Fruit fly (Drosophila melanogaster) whole organism, embryonic: ENCODE measurements around the gene nwk.

Source experiments
- Awh ChIP-seq: fragments of 200-800 bp; sonication (Bioruptor generic); IDR thresholded peaks from 2 replicates; pipeline ENCODE4, ENCODE4 v1.3.6; 2022; ENCODE audit warnings: missing biosample characterization, missing genetic modification characterization
- Bdp1 ChIP-seq: fragments of 200-800 bp; sonication (Bioruptor generic); optimal IDR thresholded peaks from 3 replicates; lab custom pipeline; 2016; ENCODE audit warnings: missing biosample characterization, missing genetic modification characterization
- CG10267 ChIP-seq: fragments of 200-800 bp; sonication (Bioruptor generic); optimal IDR thresholded peaks from 2 replicates; lab custom pipeline; 2018; ENCODE audit warnings: missing biosample characterization, mild to moderate bottlenecking, missing genetic modification characterization, moderate library complexity
- CG10321 ChIP-seq: fragments of 200-800 bp; sonication (Bioruptor generic); IDR thresholded peaks from 2 replicates; pipeline ENCODE4 v1.3.6; 2022; ENCODE audit warnings: missing biosample characterization, missing genetic modification characterization
- CG11696 ChIP-seq: fragments of 200-800 bp; sonication (Bioruptor generic); IDR thresholded peaks from 2 replicates; pipeline ENCODE4 v1.3.6; 2022; ENCODE audit warnings: missing biosample characterization, missing genetic modification characterization
- CG12071 ChIP-seq: fragments of 200-800 bp; sonication (Bioruptor generic); optimal IDR thresholded peaks from 3 replicates; lab custom pipeline; 2018; ENCODE audit warnings: missing biosample characterization, mild to moderate bottlenecking, missing genetic modification characterization
- CG12744 ChIP-seq: fragments of 200-800 bp; sonication (Bioruptor generic); optimal IDR thresholded peaks from 2 replicates; lab custom pipeline; 2016; ENCODE audit warnings: missing biosample characterization, missing genetic modification characterization
- CG13775 ChIP-seq: fragments of 200-800 bp; sonication (Bioruptor generic); optimal IDR thresholded peaks from 3 replicates; lab custom pipeline; 2017; ENCODE audit warnings: missing biosample characterization, mild to moderate bottlenecking, missing genetic modification characterization
- CG14860 ChIP-seq: fragments of 200-800 bp; sonication (Bioruptor generic); IDR thresholded peaks from 3 replicates; pipeline ENCODE4 v1.3.6; 2022; ENCODE audit warnings: missing biosample characterization, missing genetic modification characterization; ENCODE audit not compliant: partially characterized antibody
- CG1647 ChIP-seq: fragments of 200-800 bp; sonication (Bioruptor generic); optimal IDR thresholded peaks from 3 replicates; lab custom pipeline; 2016; ENCODE audit warnings: missing biosample characterization, missing genetic modification characterization
- CG18599 ChIP-seq: fragments of 200-800 bp; sonication (Bioruptor generic); optimal IDR thresholded peaks from 3 replicates; lab custom pipeline; 2017; ENCODE audit warnings: missing biosample characterization, missing genetic modification characterization, mild to moderate bottlenecking, moderate library complexity, missing genetic modification reagents
- CG3281 ChIP-seq: fragments of 200-800 bp; sonication (Bioruptor generic); optimal IDR thresholded peaks from 3 replicates; lab custom pipeline; 2017; ENCODE audit warnings: missing biosample characterization, mild to moderate bottlenecking, missing genetic modification characterization
- CG34224 ChIP-seq: fragments of 200-800 bp; sonication (Bioruptor generic); IDR thresholded peaks from 3 replicates; pipeline ENCODE4 v1.3.6; 2022; ENCODE audit warnings: missing biosample characterization, missing genetic modification characterization; ENCODE audit not compliant: partially characterized antibody
- CG4328 ChIP-seq: fragments of 200-800 bp; sonication (Bioruptor generic); optimal IDR thresholded peaks from 3 replicates; lab custom pipeline; 2017; ENCODE audit warnings: missing biosample characterization, missing genetic modification reagents, missing genetic modification characterization
- CG4360 ChIP-seq: fragments of 200-800 bp; sonication (Bioruptor generic); IDR thresholded peaks from 2 replicates; pipeline ENCODE4 v1.3.6; 2022; ENCODE audit warnings: missing biosample characterization, missing genetic modification characterization
- CG4617 ChIP-seq: fragments of 200-800 bp; sonication (Bioruptor generic); optimal IDR thresholded peaks from 3 replicates; lab custom pipeline; 2016; ENCODE audit warnings: missing biosample characterization, missing genetic modification characterization, borderline replicate concordance
- CG6254 ChIP-seq: fragments of 200-800 bp; sonication (Bioruptor generic); optimal IDR thresholded peaks from 3 replicates; lab custom pipeline; 2017; ENCODE audit warnings: mild to moderate bottlenecking, missing biosample characterization, missing genetic modification reagents, missing genetic modification characterization
- CG8924 ChIP-seq: fragments of 200-800 bp; optimal IDR thresholded peaks from 3 replicates; lab custom pipeline; 2019; ENCODE audit warnings: missing biosample characterization, mild to moderate bottlenecking, missing genetic modification characterization, moderate library complexity
- CG9215 ChIP-seq: fragments of 200-800 bp; sonication (Bioruptor generic); IDR thresholded peaks from 2 replicates; pipeline ENCODE4 v1.3.6; 2022; ENCODE audit warnings: missing biosample characterization, missing genetic modification characterization
- CoRest ChIP-seq: fragments of 200-800 bp; sonication (Bioruptor generic); optimal IDR thresholded peaks from 3 replicates; lab custom pipeline; 2018; ENCODE audit warnings: missing biosample characterization, mild to moderate bottlenecking, missing genetic modification characterization, moderate library complexity
- D19A ChIP-seq: fragments of 200-800 bp; optimal IDR thresholded peaks from 3 replicates; lab custom pipeline; 2019; ENCODE audit warnings: missing biosample characterization, mild to moderate bottlenecking, missing genetic modification characterization, moderate library complexity
- Deaf1 ChIP-seq: fragments of 200-800 bp; optimal IDR thresholded peaks from 3 replicates; lab custom pipeline; 2019; ENCODE audit warnings: missing biosample characterization, mild to moderate bottlenecking, missing genetic modification characterization, moderate library complexity
- Dip3 ChIP-seq: fragments of 200-800 bp; sonication (Bioruptor generic); optimal IDR thresholded peaks from 3 replicates; lab custom pipeline; 2016; ENCODE audit warnings: missing biosample characterization, missing genetic modification characterization
- HLHmδ ChIP-seq: fragments of 200-800 bp; sonication (Bioruptor generic); optimal IDR thresholded peaks from 2 replicates; lab custom pipeline; 2018; ENCODE audit warnings: missing biosample characterization, mild to moderate bottlenecking, missing genetic modification characterization, moderate library complexity
- Hand ChIP-seq: fragments of 200-800 bp; sonication (Bioruptor generic); optimal IDR thresholded peaks from 2 replicates; lab custom pipeline; 2017; ENCODE audit warnings: mild to moderate bottlenecking, missing biosample characterization, missing genetic modification reagents, missing genetic modification characterization
- Hey ChIP-seq: fragments of 200-800 bp; sonication (Bioruptor generic); optimal IDR thresholded peaks from 3 replicates; lab custom pipeline; 2018; ENCODE audit warnings: missing biosample characterization, mild to moderate bottlenecking, missing genetic modification characterization
- Hr3 ChIP-seq: fragments of 200-800 bp; sonication (Bioruptor generic); optimal IDR thresholded peaks from 3 replicates; lab custom pipeline; 2016; ENCODE audit warnings: missing biosample characterization, missing genetic modification characterization
- Jarid2 ChIP-seq: fragments of 200-800 bp; sonication (Bioruptor generic); optimal IDR thresholded peaks from 3 replicates; lab custom pipeline; 2017; ENCODE audit warnings: mild to moderate bottlenecking, missing biosample characterization, missing genetic modification reagents, missing genetic modification characterization
- Lim3 ChIP-seq: fragments of 200-800 bp; sonication (Bioruptor generic); IDR thresholded peaks from 2 replicates; pipeline ENCODE4 v1.3.6; 2022; ENCODE audit warnings: missing biosample characterization, missing genetic modification characterization
- NC2α ChIP-seq: fragments of 200-800 bp; sonication (Bioruptor generic); optimal IDR thresholded peaks from 2 replicates; lab custom pipeline; 2016; ENCODE audit warnings: missing biosample characterization, missing genetic modification characterization
- NC2β ChIP-seq: fragments of 200-800 bp; sonication (Bioruptor generic); optimal IDR thresholded peaks from 2 replicates; lab custom pipeline; 2016; ENCODE audit warnings: missing biosample characterization, missing genetic modification characterization
- Nf-YA ChIP-seq: fragments of 200-800 bp; sonication (Bioruptor generic); IDR thresholded peaks from 2 replicates; pipeline ENCODE4 v1.3.6; 2022; ENCODE audit warnings: missing biosample characterization, missing genetic modification characterization
- Sox100B ChIP-seq: fragments of 200-800 bp; sonication (Bioruptor generic); optimal IDR thresholded peaks from 3 replicates; lab custom pipeline; 2018; ENCODE audit warnings: missing biosample characterization, mild to moderate bottlenecking, missing genetic modification characterization
- Taf1 ChIP-seq: fragments of 200-800 bp; sonication (Bioruptor generic); IDR thresholded peaks from 2 replicates; pipeline ENCODE4 v1.3.6; 2022; ENCODE audit warnings: missing biosample characterization, missing genetic modification characterization
- Tbp ChIP-seq: fragments of >200 bp; optimal IDR thresholded peaks from 2 replicates; lab custom pipeline; 2018; ENCODE audit warnings: missing biosample characterization, missing genetic modification characterization
- Vsx1 ChIP-seq: fragments of 200-800 bp; sonication (Bioruptor generic); optimal IDR thresholded peaks from 2 replicates; lab custom pipeline; 2017; ENCODE audit warnings: missing biosample characterization, mild to moderate bottlenecking, missing genetic modification characterization, missing genetic modification reagents
- az2 ChIP-seq: fragments of 200-800 bp; sonication (Bioruptor generic); optimal IDR thresholded peaks from 3 replicates; lab custom pipeline; 2016; ENCODE audit warnings: missing biosample characterization, missing genetic modification characterization
- bowl ChIP-seq: fragments of 200-800 bp; sonication (Bioruptor generic); IDR thresholded peaks from 2 replicates; pipeline ENCODE4 v1.3.6; 2022; ENCODE audit warnings: missing biosample characterization, missing genetic modification characterization
- cwo ChIP-seq: fragments of 200-800 bp; sonication (Bioruptor generic); optimal IDR thresholded peaks from 3 replicates; lab custom pipeline; 2017; ENCODE audit warnings: missing biosample characterization, missing genetic modification characterization, mild to moderate bottlenecking, moderate library complexity, missing genetic modification reagents
- kni ChIP-seq: fragments of 200-800 bp; sonication (Bioruptor generic); optimal IDR thresholded peaks from 3 replicates; lab custom pipeline; 2017; ENCODE audit warnings: mild to moderate bottlenecking, missing biosample characterization, missing genetic modification reagents, missing genetic modification characterization
- mirr ChIP-seq: fragments of 200-800 bp; sonication (Bioruptor generic); optimal IDR thresholded peaks from 3 replicates; lab custom pipeline; 2018; ENCODE audit warnings: missing biosample characterization, mild to moderate bottlenecking, missing genetic modification characterization
- odd ChIP-seq: fragments of 200-800 bp; sonication (Bioruptor generic); optimal IDR thresholded peaks from 2 replicates; lab custom pipeline; 2017; ENCODE audit warnings: missing biosample characterization, mild to moderate bottlenecking, missing genetic modification characterization
- pita ChIP-seq: fragments of 200-800 bp; sonication (Bioruptor generic); optimal IDR thresholded peaks from 2 replicates; lab custom pipeline; 2017; ENCODE audit warnings: missing biosample characterization, mild to moderate bottlenecking, missing genetic modification characterization
- slp2 ChIP-seq: fragments of 200-800 bp; sonication (Bioruptor generic); optimal IDR thresholded peaks from 2 replicates; lab custom pipeline; 2016; ENCODE audit warnings: missing biosample characterization, missing genetic modification characterization
- sug ChIP-seq: fragments of 200-800 bp; optimal IDR thresholded peaks from 2 replicates; lab custom pipeline; 2019; ENCODE audit warnings: missing biosample characterization, mild to moderate bottlenecking, missing genetic modification characterization, moderate library complexity
- tio ChIP-seq: fragments of 200-800 bp; sonication (Bioruptor generic); optimal IDR thresholded peaks from 2 replicates; lab custom pipeline; 2017; ENCODE audit warnings: missing biosample characterization, missing genetic modification characterization, inconsistent platforms
- tna ChIP-seq: fragments of 200-800 bp; sonication (Bioruptor generic); IDR thresholded peaks from 2 replicates; pipeline ENCODE4 v1.3.6; 2022; ENCODE audit warnings: missing biosample characterization, missing genetic modification characterization; ENCODE audit not compliant: partially characterized antibody
- tup ChIP-seq: fragments of 200-800 bp; sonication (Bioruptor generic); optimal IDR thresholded peaks from 2 replicates; lab custom pipeline; 2016; ENCODE audit warnings: missing biosample characterization, mild to moderate bottlenecking, missing genetic modification characterization, moderate library complexity
- zfh2 ChIP-seq: fragments of 200-800 bp; sonication (Bioruptor generic); optimal IDR thresholded peaks from 2 replicates; lab custom pipeline; 2016; ENCODE audit warnings: missing biosample characterization, missing genetic modification characterization

The nwk gene

DNA sequence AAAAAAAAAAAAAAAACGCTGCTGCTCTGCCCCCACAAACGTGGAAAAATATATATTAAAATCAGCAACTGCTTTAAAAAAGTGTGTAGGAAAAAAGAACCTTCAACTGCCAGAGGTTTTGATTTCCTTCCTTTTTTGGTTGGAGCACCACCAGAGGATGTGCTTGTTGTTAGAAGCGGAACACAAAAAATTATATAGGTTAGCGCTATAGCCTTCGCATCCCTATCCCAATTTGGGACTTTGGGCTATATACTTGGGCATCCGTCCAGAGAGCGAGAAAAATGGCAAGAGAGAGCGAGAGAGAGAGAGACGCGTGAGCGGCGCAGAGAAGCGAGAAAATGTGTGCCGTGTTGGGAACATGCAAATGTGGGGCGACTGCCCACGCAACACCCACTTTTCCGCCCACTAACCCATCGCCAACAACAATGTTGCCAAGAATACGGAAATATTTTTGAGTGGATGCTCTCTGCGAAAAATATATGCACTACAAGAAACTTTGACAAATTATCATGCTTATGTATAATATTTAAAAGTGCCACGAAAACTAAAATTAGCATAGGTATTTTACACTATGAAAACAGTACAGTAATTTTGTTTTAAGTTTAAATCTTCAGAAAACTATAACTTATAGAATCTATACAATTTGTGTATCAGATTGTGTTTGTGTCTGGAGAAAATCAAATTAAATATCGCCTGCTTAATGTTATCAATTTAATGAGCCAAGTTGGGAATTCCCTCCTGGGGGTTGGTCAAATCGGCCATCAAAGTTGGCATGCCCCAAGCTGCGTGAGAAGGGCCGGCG, 10.6 kb upstream of the nwk start (continued):
- peak; percentile 73 for TF ChIP-seq CG3281
- peak; percentile 52 for TF ChIP-seq D19A
- peak; percentile 49 for TF ChIP-seq CG4328
- peak; percentile 49 for TF ChIP-seq CG8924 (tag; lab: Kevin White, UChicago)
- no peak for TF ChIP-seq Awh (GFP tag; lab: Robert Waterston, UW)
- TF ChIP-seq sug (tag; lab: Kevin White, UChicago), result peak; percentile 80
- no peak for TF ChIP-seq tio (GFP tag; lab: Kevin White, UChicago)
- no peak for TF ChIP-seq bowl (GFP tag; lab: Robert Waterston, UW)
- no peak for TF ChIP-seq Tbp
- no peak for TF ChIP-seq CG12071
- TF ChIP-seq Vsx1 (GFP tag; lab: Kevin White, UChicago), result no peak
- peak; percentile 53 for TF ChIP-seq CG9215 (GFP tag; lab: Robert Waterston, UW)
- peak; percentile 15 for TF ChIP-seq slp2 (GFP tag; lab: Kevin White, UChicago)
- TF ChIP-seq CG6254 (GFP tag; lab: Kevin White, UChicago), result no peak
- TF ChIP-seq HLHmδ (GFP tag; lab: Kevin White, UChicago), result no peak
- no peak for TF ChIP-seq CG1647
- TF ChIP-seq tna (GFP tag; lab: Robert Waterston, UW), result no peak
- no peak for TF ChIP-seq NC2β (GFP tag; lab: Kevin White, UChicago)
- TF ChIP-seq odd (GFP tag; lab: Kevin White, UChicago), result peak; percentile 24
- peak; percentile 16 for TF ChIP-seq mirr
- TF ChIP-seq Bdp1 (GFP tag; lab: Kevin White, UChicago), result peak; percentile 39
- no peak for TF ChIP-seq NC2α
- peak; percentile 57 for TF ChIP-seq CoRest
- no peak for TF ChIP-seq Jarid2 (GFP tag; lab: Kevin White, UChicago)
- TF ChIP-seq Sox100B (GFP tag; lab: Kevin White, UChicago), result peak; percentile 45
- peak; percentile 68 for TF ChIP-seq cwo (GFP tag; lab: Kevin White, UChicago)
- peak; percentile 20 for TF ChIP-seq az2 (GFP tag; lab: Kevin White, UChicago)
- no peak for TF ChIP-seq CG14860 (GFP tag; lab: Robert Waterston, UW)
- peak; percentile 13 for TF ChIP-seq Hr3 (GFP tag; lab: Kevin White, UChicago)
- TF ChIP-seq CG4617 (GFP tag; lab: Kevin White, UChicago), result no peak
- no peak for TF ChIP-seq CG10321 (GFP tag; lab: Robert Waterston, UW)
- 0 out of 2 replicates have a peak, but pooled peaks have one; percentile 56 for TF ChIP-seq CG11696 (GFP tag; lab: Robert Waterston, UW)
- TF ChIP-seq CG12744, result no peak
- TF ChIP-seq CG34224 (GFP tag; lab: Robert Waterston, UW), result no peak
- TF ChIP-seq pita (GFP tag; lab: Kevin White, UChicago), result no peak
- TF ChIP-seq zfh2 (GFP tag; lab: Kevin White, UChicago), result peak; percentile 30
- no peak for TF ChIP-seq Hey (tag; lab: Kevin White, UChicago)
- TF ChIP-seq Nf-YA (GFP tag; lab: Robert Waterston, UW), result 0 out of 2 replicates have a peak, but pooled peaks have one; percentile 19
- TF ChIP-seq Lim3 (GFP tag; lab: Robert Waterston, UW), result no peak
- no peak for TF ChIP-seq Deaf1 (tag; lab: Kevin White, UChicago)
- peak; percentile 17 for TF ChIP-seq CG10267 (tag; lab: Kevin White, UChicago)
- peak; percentile 68 for TF ChIP-seq Hand (GFP tag; lab: Kevin White, UChicago)
- TF ChIP-seq CG4360 (GFP tag; lab: Robert Waterston, UW), result peak; percentile 19; the same call in 1 of the 2 replicates
- TF ChIP-seq tup (GFP tag; lab: Kevin White, UChicago), result no peak
- no peak for TF ChIP-seq kni (GFP tag; lab: Kevin White, UChicago)
- TF ChIP-seq Dip3 (GFP tag; lab: Kevin White, UChicago), result no peak
- TF ChIP-seq CG13775 (GFP tag; lab: Kevin White, UChicago), result peak; percentile 37
- TF ChIP-seq CG18599 (GFP tag; lab: Kevin White, UChicago), result peak; percentile 83
- TF ChIP-seq Taf1 (GFP tag; lab: Robert Waterston, UW), result peak; percentile 39; the same call in 1 of the 2 replicates
